Worm (Caenorhabditis elegans) whole organism, young adult: ENCODE measurements around the gene srx-105.

Experiments
- B0019.2 ChIP-seq: fragments of 200-800 bp; sonication (Bioruptor generic); conservative IDR thresholded peaks from 2 replicates; pipeline ENCODE4 v1.3.6; 2022; ENCODE audit warnings: missing genetic modification reagents, missing genetic modification characterization, missing compliant biosample characterization
- B0035.1 ChIP-seq: sonication (generic microtip); optimal IDR thresholded peaks from 2 replicates; lab custom pipeline; 2016; ENCODE audit warnings: missing genetic modification characterization, mild to moderate bottlenecking, missing compliant biosample characterization, missing genotype, missing genetic modification reagents
- C17E4.6 ChIP-seq: fragments of 200-800 bp; sonication (Bioruptor generic); IDR thresholded peaks from 2 replicates; pipeline ENCODE4 v1.3.6; 2022; ENCODE audit warnings: missing genetic modification reagents, missing genetic modification characterization, missing compliant biosample characterization
- D2030.7 ChIP-seq: fragments of 200-800 bp; sonication (Bioruptor generic); IDR thresholded peaks from 2 replicates; pipeline ENCODE4 v1.3.6; 2022; ENCODE audit warnings: missing genetic modification reagents, missing genetic modification characterization, missing compliant biosample characterization
- F10E7.11 ChIP-seq: sonication (generic microtip); optimal IDR thresholded peaks from 2 replicates; lab custom pipeline; 2017; ENCODE audit warnings: mild to moderate bottlenecking, missing genetic modification characterization, moderate library complexity, missing compliant biosample characterization
- F37B4.10 ChIP-seq: fragments of 200-800 bp; sonication (Bioruptor generic); IDR thresholded peaks from 2 replicates; pipeline ENCODE4 v1.3.6; 2022; ENCODE audit warnings: missing genetic modification characterization, missing compliant biosample characterization
- F39B2.1 ChIP-seq: fragments of 200-800 bp; sonication (Bioruptor generic); IDR thresholded peaks from 2 replicates; pipeline ENCODE4 v1.3.6; 2022; ENCODE audit warnings: missing genetic modification reagents, missing genetic modification characterization, missing compliant biosample characterization
- F55B11.4 ChIP-seq: sonication (generic microtip); optimal IDR thresholded peaks from 2 replicates; lab custom pipeline; 2016; ENCODE audit warnings: missing compliant biosample characterization, missing genetic modification characterization, borderline replicate concordance; ENCODE audit not compliant: insufficient read depth
- F57A8.1 ChIP-seq: fragments of 200-800 bp; sonication (Bioruptor generic); optimal IDR thresholded peaks from 2 replicates; lab custom pipeline; 2018; ENCODE audit warnings: mild to moderate bottlenecking, missing genetic modification characterization, moderate library complexity, missing compliant biosample characterization
- T26A5.8 ChIP-seq: sonication (generic microtip); optimal IDR thresholded peaks from 2 replicates; lab custom pipeline; 2016; ENCODE audit warnings: missing genetic modification characterization, missing compliant biosample characterization
- Y95B8A.8 ChIP-seq: fragments of 200-800 bp; sonication (Bioruptor generic); IDR thresholded peaks from 2 replicates; pipeline ENCODE4 v1.3.6; 2022; ENCODE audit warnings: missing genetic modification reagents, missing genetic modification characterization, missing compliant biosample characterization
- bed-1 ChIP-seq: fragments of 200-800 bp; sonication (Bioruptor generic); IDR thresholded peaks from 2 replicates; pipeline ENCODE4 v1.3.6; 2022; ENCODE audit warnings: missing genetic modification reagents, missing genetic modification characterization, missing compliant biosample characterization
- ceh-27 ChIP-seq: fragments of 200-800 bp; sonication (Bioruptor generic); optimal IDR thresholded peaks from 2 replicates; lab custom pipeline; 2018; ENCODE audit warnings: mild to moderate bottlenecking, missing genetic modification characterization, moderate library complexity, missing compliant biosample characterization
- chd-7 ChIP-seq: sonication (generic microtip); optimal IDR thresholded peaks from 2 replicates; lab custom pipeline; 2016; ENCODE audit warnings: mild to moderate bottlenecking, missing genetic modification characterization, moderate library complexity, missing compliant biosample characterization
- dpl-1 ChIP-seq: fragments of 150-350 bp; optimal IDR thresholded peaks from 2 replicates; lab custom pipeline; 2014; ENCODE audit warnings: missing biosample characterization, missing genetic modification reagents, missing genetic modification characterization
- egl-18 ChIP-seq: fragments of 200-800 bp; sonication (Bioruptor generic); IDR thresholded peaks from 2 replicates; pipeline ENCODE4 v1.3.6; 2022; ENCODE audit warnings: missing genetic modification reagents, missing genetic modification characterization, missing compliant biosample characterization
- fkh-3 ChIP-seq: sonication (generic microtip); optimal IDR thresholded peaks from 2 replicates; lab custom pipeline; 2016; ENCODE audit warnings: mild to moderate bottlenecking, missing genetic modification characterization, missing compliant biosample characterization
- hsf-1 ChIP-seq: fragments of 200-800 bp; sonication (Bioruptor generic); IDR thresholded peaks from 2 replicates; pipeline ENCODE4 v1.3.6; 2022; ENCODE audit warnings: missing genetic modification reagents, missing genetic modification characterization, missing compliant biosample characterization
- lag-1 ChIP-seq: fragments of 200-800 bp; sonication (Bioruptor generic); IDR thresholded peaks from 2 replicates; pipeline ENCODE4 v1.3.6; 2022; ENCODE audit warnings: missing genetic modification reagents, missing genetic modification characterization, missing compliant biosample characterization
- let-607 ChIP-seq, 2 experiments: fragments of 200-800 bp in 1 of 2; sonication (Bioruptor generic) in 1 of 2; sonication (generic microtip) in 1 of 2; optimal IDR thresholded peaks; 2 replicates each; lab custom pipeline; 2016 to 2018; ENCODE audit warnings: mild to moderate bottlenecking in 2 of 2, missing compliant biosample characterization in 2 of 2, missing genetic modification characterization in 2 of 2, moderate library complexity in 2 of 2, missing genotype in 1 of 2
- lin-26 ChIP-seq: fragments of 200-800 bp; sonication (Bioruptor generic); IDR thresholded peaks from 2 replicates; pipeline ENCODE4 v1.3.6; 2022; ENCODE audit warnings: missing genetic modification reagents, missing genetic modification characterization, missing compliant biosample characterization
- lsl-1 ChIP-seq: fragments of 200-800 bp; sonication (Bioruptor generic); optimal IDR thresholded peaks from 2 replicates; lab custom pipeline; 2018; ENCODE audit warnings: mild to moderate bottlenecking, missing genetic modification characterization, moderate library complexity, missing compliant biosample characterization
- lsy-27 ChIP-seq: sonication (generic microtip); optimal IDR thresholded peaks from 2 replicates; lab custom pipeline; 2017; ENCODE audit warnings: missing genetic modification characterization, mild to moderate bottlenecking, missing compliant biosample characterization, antibody characterized with exemption, missing genotype, borderline replicate concordance; ENCODE audit not compliant: insufficient read depth
- madf-6 ChIP-seq: fragments of 200-800 bp; sonication (Bioruptor generic); IDR thresholded peaks from 2 replicates; pipeline ENCODE4 v1.3.6; 2022; ENCODE audit warnings: missing genetic modification reagents, missing genetic modification characterization, missing compliant biosample characterization
- nfya-2 ChIP-seq: fragments of 200-800 bp; sonication (Bioruptor generic); IDR thresholded peaks from 2 replicates; pipeline ENCODE4 v1.3.6; 2022; ENCODE audit warnings: missing genetic modification reagents, missing genetic modification characterization, missing compliant biosample characterization
- nfyb-1 ChIP-seq: fragments of 200-800 bp; sonication (Bioruptor generic); IDR thresholded peaks from 2 replicates; pipeline ENCODE4 v1.3.6; 2022; ENCODE audit warnings: missing genetic modification reagents, missing genetic modification characterization, missing compliant biosample characterization
- nhr-120 ChIP-seq: fragments of 200-800 bp; sonication (Bioruptor generic); IDR thresholded peaks from 2 replicates; pipeline ENCODE4 v1.3.6; 2022; ENCODE audit warnings: missing genetic modification characterization, missing compliant biosample characterization
- nhr-179 ChIP-seq: sonication (generic microtip); optimal IDR thresholded peaks from 2 replicates; lab custom pipeline; 2016; ENCODE audit warnings: mild to moderate bottlenecking, missing genetic modification characterization, missing compliant biosample characterization
- snpc-3.4 ChIP-seq: sonication (generic microtip); optimal IDR thresholded peaks from 2 replicates; lab custom pipeline; 2017; ENCODE audit warnings: missing genetic modification characterization, mild to moderate bottlenecking, missing compliant biosample characterization, antibody characterized with exemption, moderate library complexity, missing genotype, missing genetic modification reagents
- tbx-9 ChIP-seq: sonication (generic microtip); optimal IDR thresholded peaks from 2 replicates; lab custom pipeline; 2016; ENCODE audit warnings: borderline replicate concordance, missing genetic modification characterization, inconsistent platforms, missing compliant biosample characterization
- zim-3 ChIP-seq: sonication (generic microtip); optimal IDR thresholded peaks from 2 replicates; lab custom pipeline; 2017; ENCODE audit warnings: mild to moderate bottlenecking, missing genetic modification characterization, moderate library complexity, missing compliant biosample characterization

srx-105 gene

ce11 chrII:3736893-3737375 is 35.7 kb upstream of the srx-105 start, which contains the start of gene F12E12.6 (continued):
- TF ChIP-seq zim-3 (tag; lab: Kevin White, UChicago) (no peak), dpl-1 (GFP tag; lab: Kevin White, UChicago) (peak; percentile 7), egl-18 (GFP tag; lab: Robert Waterston, UW) (no peak), Y95B8A.8 (GFP tag; lab: Robert Waterston, UW) (no peak), madf-6 (GFP tag; lab: Robert Waterston, UW) (peak; percentile 58), F37B4.10 (no peak), lsl-1 (GFP tag; lab: Kevin White, UChicago) (no peak), lsy-27 (tag; lab: Kevin White, UChicago) (no peak), B0019.2 (GFP tag; lab: Robert Waterston, UW) (no peak), nfya-2 (GFP tag; lab: Robert Waterston, UW) (no peak), tbx-9 (tag; lab: Kevin White, UChicago) (no peak), ceh-27 (GFP tag; lab: Kevin White, UChicago) (no peak), nhr-120 (GFP tag; lab: Robert Waterston, UW) (no peak), hsf-1 (GFP tag; lab: Robert Waterston, UW) (no peak), snpc-3.4 (no peak)

DNA sequence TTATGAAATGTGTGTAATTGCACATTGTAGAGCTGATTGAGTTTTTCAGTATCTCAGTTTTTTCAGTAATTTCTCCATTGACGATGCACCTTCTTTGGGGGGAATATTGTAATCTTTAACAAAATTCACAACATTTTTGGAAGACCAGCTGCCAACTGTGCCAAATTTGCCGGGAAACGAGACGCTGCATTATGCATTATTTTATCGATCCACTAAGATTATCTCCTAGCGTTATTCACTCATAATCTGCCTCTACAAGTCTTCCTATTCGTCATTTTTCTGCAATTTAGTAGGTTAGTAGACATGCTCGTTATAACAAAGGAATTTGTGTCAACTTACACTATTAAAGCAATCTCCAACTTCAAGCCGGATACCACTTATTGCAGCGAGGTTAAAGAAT is 30.5 kb upstream of the srx-105 start, which contains the start of the genes sdz-12 and bath-31:
sdz-12 (minus strand) TSS at position 101 of the 400 bp plus-strand sequence.
bath-31 (plus strand) TSS at position 251 of the 400 bp plus-strand sequence.
- TF ChIP-seq bed-1 (GFP tag; lab: Robert Waterston, UW) (no peak), D2030.7 (GFP tag; lab: Robert Waterston, UW) (no peak), chd-7 (tag; lab: Kevin White, UChicago) (no peak)
- TF ChIP-seq, all 124 proteins: peak for 0

ce11 chrII:3727996-3728395 is 26.8 kb upstream of the srx-105 start, which contains the start of gene C46E10.8:
C46E10.8 (minus strand) TSS chrII:3728096.
- TF ChIP-seq let-607 (tag; optimal IDR thresholded peaks at IDR 0.05; lab: Kevin White, UChicago) (no peak), nhr-179 (tag; lab: Kevin White, UChicago) (no peak), F10E7.11 (tag; lab: Kevin White, UChicago) (no peak)

- TF ChIP-seq nfyb-1 (GFP tag; lab: Robert Waterston, UW) = no peak
- TF ChIP-seq bed-1 (GFP tag; lab: Robert Waterston, UW) = no peak
- no peak for TF ChIP-seq B0035.1
- TF ChIP-seq lag-1 (GFP tag; lab: Robert Waterston, UW) = no peak
- TF ChIP-seq fkh-3 (tag; lab: Kevin White, UChicago) = no peak
- no peak for TF ChIP-seq F57A8.1 (GFP tag; lab: Kevin White, UChicago)
- TF ChIP-seq C17E4.6 (GFP tag; lab: Robert Waterston, UW) = no peak
- TF ChIP-seq F55B11.4 (tag; lab: Kevin White, UChicago) = no peak
- no peak for TF ChIP-seq F10E7.11 (tag; lab: Kevin White, UChicago)
- no peak for TF ChIP-seq madf-6 (GFP tag; lab: Robert Waterston, UW)
- no peak for TF ChIP-seq nfya-2 (GFP tag; lab: Robert Waterston, UW)
- TF ChIP-seq tbx-9 (tag; lab: Kevin White, UChicago) = no peak
- TF ChIP-seq lin-26 = no peak
- TF ChIP-seq T26A5.8 (tag; lab: Kevin White, UChicago) = no peak
- TF ChIP-seq F39B2.1 (GFP tag; lab: Robert Waterston, UW) = no peak
Observed at ce11 chrII:3724175-3724715, 23.0 kb upstream of the srx-105 start, which contains the start of gene C46E10.1. C46E10.1 (plus strand) TSS chrII:3724225.
